Fruit fly (Drosophila melanogaster): ENCODE measurements around the gene CG11555.

CG11555 gene

dm6 chr2L:246656-247340 is 26.8 kb upstream of the CG11555 start (continued):
- no peak for TF ChIP-seq az2 (GFP tag; optimal IDR thresholded peaks at IDR 0.05)
- TF ChIP-seq Doc2 (GFP tag; IDR thresholded peaks at IDR 0.05) = no peak
- TF ChIP-seq Ets65A (GFP tag) = no peak
- no peak for TF ChIP-seq fd96Cb (tag; optimal IDR thresholded peaks at IDR 0.05)
- no peak for TF ChIP-seq CkIIα-i1 (GFP tag; IDR thresholded peaks at IDR 0.05)
- TF ChIP-seq sqz (GFP tag; optimal IDR thresholded peaks at IDR 0.05) = peak; percentile 96
- peak; percentile 89 for TF ChIP-seq CG7987 (GFP tag; optimal IDR thresholded peaks at IDR 0.05)
- no peak for TF ChIP-seq CG12659 (GFP tag; optimal IDR thresholded peaks at IDR 0.05)
- peak; percentile 99 for TF ChIP-seq psq (GFP tag; optimal IDR thresholded peaks at IDR 0.05)
- peak; percentile 96 to 98 for TF ChIP-seq Trl (optimal IDR thresholded peaks at IDR 0.05)
- peak; percentile 68 for TF ChIP-seq Trl (GFP tag; optimal IDR thresholded peaks at IDR 0.05)
- peak; percentile 100 for TF ChIP-seq cwo (GFP tag; optimal IDR thresholded peaks at IDR 0.05)
- TF ChIP-seq Hr3 (GFP tag; optimal IDR thresholded peaks at IDR 0.05) = no peak
- no peak for TF ChIP-seq ind (GFP tag; optimal IDR thresholded peaks at IDR 0.05)
- no peak for TF ChIP-seq CG16815 (GFP tag; optimal IDR thresholded peaks at IDR 0.05)
- TF ChIP-seq nmo (GFP tag; optimal IDR thresholded peaks at IDR 0.05) = no peak
- no peak for TF ChIP-seq CG2116 (GFP tag; optimal IDR thresholded peaks at IDR 0.05)
- no peak for TF ChIP-seq Atf3 (GFP tag; optimal IDR thresholded peaks at IDR 0.05)
- no peak for TF ChIP-seq CG6175 (GFP tag; IDR thresholded peaks at IDR 0.05)

dm6 chr2L:247432-247831 is 26.2 kb upstream of the CG11555 start:
- TF ChIP-seq CG7987 (GFP tag; optimal IDR thresholded peaks at IDR 0.05) = no peak
- no peak for TF ChIP-seq CG6854 (GFP tag; optimal IDR thresholded peaks at IDR 0.05)
- no peak for TF ChIP-seq dmrt11E (tag; optimal IDR thresholded peaks at IDR 0.05)
- peak; percentile 70; the same call in 2 of the 4 replicates for TF ChIP-seq chinmo (GFP tag; IDR thresholded peaks at IDR 0.05; ENCODE audit: partially characterized antibody)
- TF ChIP-seq Side (GFP tag; optimal IDR thresholded peaks at IDR 0.05) = no peak
- no peak for TF ChIP-seq onecut (GFP tag; IDR thresholded peaks at IDR 0.05)
- no peak for TF ChIP-seq CG7357 (GFP tag; IDR thresholded peaks at IDR 0.05)
- no peak for TF ChIP-seq CG3065 (GFP tag; optimal IDR thresholded peaks at IDR 0.05)
- TF ChIP-seq unpg (GFP tag; optimal IDR thresholded peaks at IDR 0.05) = no peak
- TF ChIP-seq Gug (GFP tag; IDR thresholded peaks at IDR 0.05) = no peak
- TF ChIP-seq eyg (GFP tag; optimal IDR thresholded peaks at IDR 0.05) = no peak
- no peak for TF ChIP-seq br (optimal IDR thresholded peaks at IDR 0.05)
- peak; percentile 15 for TF ChIP-seq CG15479 (GFP tag; optimal IDR thresholded peaks at IDR 0.05)
- TF ChIP-seq CG9876 (GFP tag; optimal IDR thresholded peaks at IDR 0.05) = no peak
- TF ChIP-seq TFAM (GFP tag; optimal IDR thresholded peaks at IDR 0.05) = no peak
- TF ChIP-seq CG33557 (GFP tag; optimal IDR thresholded peaks at IDR 0.05) = no peak
- TF ChIP-seq chm (GFP tag; IDR thresholded peaks at IDR 0.05) = no peak
- no peak for TF ChIP-seq jing (GFP tag; optimal IDR thresholded peaks at IDR 0.05)
- 0 out of 2 replicates have a peak, but pooled peaks have one; percentile 19 for TF ChIP-seq CG2129 (GFP tag; IDR thresholded peaks at IDR 0.05; ENCODE audit: partially characterized antibody)
- peak; percentile 7; the same call in 1 of the 3 replicates for TF ChIP-seq CG34224 (GFP tag; IDR thresholded peaks at IDR 0.05; ENCODE audit: partially characterized antibody)
- TF ChIP-seq D (optimal IDR thresholded peaks at IDR 0.05) = peak; percentile 28
- TF ChIP-seq D (GFP tag; optimal IDR thresholded peaks at IDR 0.05) = no peak
- no peak for TF ChIP-seq Gsc (GFP tag; IDR thresholded peaks at IDR 0.05)
- no peak for TF ChIP-seq CG16815 (GFP tag; optimal IDR thresholded peaks at IDR 0.05)
- no peak for TF ChIP-seq CG14441 (GFP tag; IDR thresholded peaks at IDR 0.05)
- TF ChIP-seq sr (GFP tag; IDR thresholded peaks at IDR 0.05) = no peak
- TF ChIP-seq gro (GFP tag; optimal IDR thresholded peaks at IDR 0.05) = no peak
- TF ChIP-seq CG6813 (GFP tag; optimal IDR thresholded peaks at IDR 0.05) = no peak
- no peak for TF ChIP-seq CG17612 (GFP tag; IDR thresholded peaks at IDR 0.05)
- TF ChIP-seq Mes4 (GFP tag; optimal IDR thresholded peaks at IDR 0.05) = no peak
- TF ChIP-seq cg (GFP tag; optimal IDR thresholded peaks at IDR 0.05) = peak; percentile 60
- no peak for TF ChIP-seq Sox100B (GFP tag; optimal IDR thresholded peaks at IDR 0.05)
- TF ChIP-seq CG15514 (GFP tag; optimal IDR thresholded peaks at IDR 0.05) = no peak
- TF ChIP-seq ranshi (GFP tag; IDR thresholded peaks at IDR 0.05) = no peak
